Fruit fly (Drosophila melanogaster): ENCODE measurements around the gene Nepl11.

Nepl11 gene

dm6 chr3R:4294689-4295088 lies at the start of gene Nepl11:
Gene Nepl11 (minus strand): TSS chr3R:4294840.
- TF ChIP-seq CG4318 (GFP tag; optimal IDR thresholded peaks at IDR 0.05) (no peak), net (GFP tag; optimal IDR thresholded peaks at IDR 0.05) (no peak), CG10669 (GFP tag; optimal IDR thresholded peaks at IDR 0.05) (no peak), fd85E (GFP tag; optimal IDR thresholded peaks at IDR 0.05) (no peak), Sox15 (GFP tag; optimal IDR thresholded peaks at IDR 0.05) (no peak), CG16779 (tag; optimal IDR thresholded peaks at IDR 0.05) (no peak), Eip75B (GFP tag; optimal IDR thresholded peaks at IDR 0.05) (no peak), cyc (GFP tag; optimal IDR thresholded peaks at IDR 0.05) (no peak), Sox102F (GFP tag; optimal IDR thresholded peaks at IDR 0.05) (no peak), dsx (GFP tag; optimal IDR thresholded peaks at IDR 0.05; ENCODE audit: poor library complexity, severe bottlenecking) (no peak)

dm6 chr3R:4341177-4341576 lies 46.5 kb upstream of the Nepl11 start:
- no peak for TF ChIP-seq net (GFP tag; optimal IDR thresholded peaks at IDR 0.05)
- TF ChIP-seq fkh (GFP tag; optimal IDR thresholded peaks at IDR 0.05) = no peak
- TF ChIP-seq fd59A (GFP tag; optimal IDR thresholded peaks at IDR 0.05) = no peak
- TF ChIP-seq CG6854 (GFP tag; optimal IDR thresholded peaks at IDR 0.05) = no peak
- TF ChIP-seq Gug (GFP tag; IDR thresholded peaks at IDR 0.05) = no peak
- TF ChIP-seq CG10631 (GFP tag; optimal IDR thresholded peaks at IDR 0.05) = no peak

- TF ChIP-seq eg (GFP tag; IDR thresholded peaks at IDR 0.05) (no peak), acj6 (GFP tag; optimal IDR thresholded peaks at IDR 0.05) (no peak), Hr38 (GFP tag; optimal IDR thresholded peaks at IDR 0.05) (no peak)
Observed at dm6 chr3R:4340174-4340573, 45.5 kb upstream of the Nepl11 start.

dm6 chr3R:4337580-4337979 lies 42.9 kb upstream of the Nepl11 start, which contains the start of the genes Skp2 and CG1103:
Gene Skp2 (minus strand): TSS chr3R:4337674.
Gene CG1103 (plus strand): TSS chr3R:4337755.
- TF ChIP-seq OdsH (GFP tag; optimal IDR thresholded peaks at IDR 0.05) (no peak), Smox (GFP tag; optimal IDR thresholded peaks at IDR 0.05) (no peak), Hr4 (GFP tag; optimal IDR thresholded peaks at IDR 0.05) (no peak), Eip75B (GFP tag; optimal IDR thresholded peaks at IDR 0.05) (no peak), CG11902 (GFP tag; optimal IDR thresholded peaks at IDR 0.05) (no peak), Eip78C (GFP tag) (no peak), Blimp-1 (GFP tag; optimal IDR thresholded peaks at IDR 0.05) (no peak), Sox14 (GFP tag; optimal IDR thresholded peaks at IDR 0.05) (peak; percentile 88), svp (GFP tag) (peak; percentile 59), topi (GFP tag; optimal IDR thresholded peaks at IDR 0.05) (no peak), Ets21C (GFP tag; optimal IDR thresholded peaks at IDR 0.05) (no peak), fkh (GFP tag; optimal IDR thresholded peaks at IDR 0.05) (peak; percentile 28), CG34406 (GFP tag; optimal IDR thresholded peaks at IDR 0.05) (no peak), esn (GFP tag; optimal IDR thresholded peaks at IDR 0.05) (no peak), CG31627 (GFP tag; optimal IDR thresholded peaks at IDR 0.05) (no peak), Eip93F (GFP tag; optimal IDR thresholded peaks at IDR 0.05) (no peak), CG3032 (tag; optimal IDR thresholded peaks at IDR 0.05) (no peak), CG8319 (GFP tag; optimal IDR thresholded peaks at IDR 0.05) (no peak), net (GFP tag; optimal IDR thresholded peaks at IDR 0.05) (no peak), CG6276 (GFP tag; optimal IDR thresholded peaks at IDR 0.05) (no peak)

- TF ChIP-seq CG6276 (GFP tag; optimal IDR thresholded peaks at IDR 0.05) (no peak), pdm3 (GFP tag; optimal IDR thresholded peaks at IDR 0.05) (no peak), CG6792 (GFP tag; optimal IDR thresholded peaks at IDR 0.05) (no peak), fkh (GFP tag; optimal IDR thresholded peaks at IDR 0.05) (no peak), Eip93F (GFP tag; optimal IDR thresholded peaks at IDR 0.05) (no peak), dac (GFP tag; optimal IDR thresholded peaks at IDR 0.05) (no peak), esn (GFP tag; optimal IDR thresholded peaks at IDR 0.05) (no peak), CG9139 (GFP tag; optimal IDR thresholded peaks at IDR 0.05) (no peak), salr (GFP tag; optimal IDR thresholded peaks at IDR 0.05) (no peak), Sox15 (GFP tag; optimal IDR thresholded peaks at IDR 0.05) (no peak), OdsH (GFP tag; optimal IDR thresholded peaks at IDR 0.05) (no peak)
Observed at dm6 chr3R:4334798-4335197, 40.2 kb upstream of the Nepl11 start, which contains the start of gene CG14645. Gene CG14645 (plus strand): TSS chr3R:4335098.
